Worm (Caenorhabditis elegans): ENCODE data around the gene nhr-101.

DNA sequence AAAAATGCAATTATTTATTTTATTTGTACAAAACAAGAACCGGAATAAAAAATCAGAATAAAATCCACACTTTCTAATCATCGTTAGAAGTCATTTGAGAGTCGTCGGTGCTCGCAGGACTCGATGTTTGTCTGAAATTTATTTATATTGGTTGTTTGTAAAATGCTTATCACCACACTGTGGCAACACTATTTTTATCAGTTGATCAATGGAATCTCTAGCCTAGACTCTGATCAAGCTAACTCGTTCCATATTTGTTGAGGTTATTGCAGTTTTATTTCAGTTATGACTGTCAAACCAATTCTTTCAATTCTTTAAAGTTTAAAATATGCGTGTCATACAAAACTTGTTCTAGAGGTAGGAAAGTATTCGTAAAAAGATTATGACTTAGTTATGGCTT, 34.2 kb downstream of the nhr-101 start, which contains the start of gene dhs-20:
- TF ChIP-seq ets-7 (tag; optimal IDR thresholded peaks at IDR 0.05), result no peak
- no peak for TF ChIP-seq ama-1 (optimal IDR thresholded peaks at IDR 0.05)
- TF ChIP-seq tra-4 (tag; optimal IDR thresholded peaks at IDR 0.05), result no peak
- no peak for TF ChIP-seq hnd-1 (tag; optimal IDR thresholded peaks at IDR 0.05)
- no peak for TF ChIP-seq aly-1 (tag; optimal IDR thresholded peaks at IDR 0.05)
- TF ChIP-seq pes-1 (GFP tag; IDR thresholded peaks at IDR 0.05), result no peak
- no peak for TF ChIP-seq scrt-1 (GFP tag; IDR thresholded peaks at IDR 0.05)
- TF ChIP-seq F13C5.2 (tag; optimal IDR thresholded peaks at IDR 0.05), result no peak
